Worm (Caenorhabditis elegans) whole organism, L3 larva: ENCODE data around the gene grd-13.
"Not testable (repeated sequence)": the region's sequence is repeated elsewhere in the genome, so short reads cannot be mapped to it uniquely, and the experiment has no call there.

Experiments used
- R02D3.7 ChIP-seq: fragments of 150-350 bp; optimal IDR thresholded peaks from 2 replicates; lab custom pipeline; 2014; ENCODE audit warnings: missing biosample characterization, missing genetic modification characterization
- aly-2 ChIP-seq: fragments of 150-350 bp; optimal IDR thresholded peaks from 2 replicates; lab custom pipeline; 2014; ENCODE audit warnings: missing biosample characterization, missing genetic modification characterization
- ama-1 ChIP-seq: fragments of 150-350 bp; optimal IDR thresholded peaks from 2 replicates; lab custom pipeline; 2018
- ceh-82 ChIP-seq: fragments of 150-350 bp; optimal IDR thresholded peaks from 2 replicates; lab custom pipeline; 2014; ENCODE audit warnings: missing biosample characterization, missing genetic modification characterization
- fos-1 ChIP-seq: fragments of 150-350 bp; optimal IDR thresholded peaks from 2 replicates; lab custom pipeline; 2014; ENCODE audit warnings: missing biosample characterization, missing genetic modification characterization
- jun-1 ChIP-seq: fragments of 150-350 bp; optimal IDR thresholded peaks from 2 replicates; lab custom pipeline; 2014; ENCODE audit warnings: missing biosample characterization, missing genetic modification reagents, missing genetic modification characterization
- nfya-1 ChIP-seq: sonication (generic microtip); optimal IDR thresholded peaks from 2 replicates; lab custom pipeline; 2017; ENCODE audit warnings: missing genetic modification characterization, mild to moderate bottlenecking, missing compliant biosample characterization, antibody characterized with exemption, moderate library complexity; ENCODE audit not compliant: insufficient read depth
- nhr-11 ChIP-seq: fragments of 150-350 bp; optimal IDR thresholded peaks from 2 replicates; lab custom pipeline; 2014; ENCODE audit warnings: missing biosample characterization, missing genetic modification characterization
- nhr-43 ChIP-seq: sonication (generic microtip); optimal IDR thresholded peaks from 2 replicates; lab custom pipeline; 2016; ENCODE audit warnings: mild to moderate bottlenecking, missing genetic modification characterization, missing compliant biosample characterization; ENCODE audit not compliant: poor library complexity, severe bottlenecking
- skn-1 ChIP-seq: fragments of 150-350 bp; optimal IDR thresholded peaks from 2 replicates; lab custom pipeline; 2014; ENCODE audit warnings: missing biosample characterization, missing genetic modification characterization
- unc-39 ChIP-seq: sonication (generic microtip); optimal IDR thresholded peaks from 4 replicates; lab custom pipeline; 2017; ENCODE audit warnings: missing biosample characterization, missing genetic modification characterization

- TF ChIP-seq fos-1 (tag; lab: Kevin White, UChicago); ama-1 (lab: Kevin White, UChicago); ceh-82 (tag; lab: Kevin White, UChicago); nhr-43 (tag; lab: Kevin White, UChicago); aly-2; nfya-1 (tag; lab: Kevin White, UChicago); R02D3.7 (tag; lab: Kevin White, UChicago); skn-1 (tag; lab: Kevin White, UChicago); unc-39 (tag; lab: Kevin White, UChicago); jun-1 (tag; lab: Kevin White, UChicago); nhr-11 (tag; lab: Kevin White, UChicago): not testable (repeated sequence)
Measured at ce11 chrIV:3394066-3394465, 44.0 kb upstream of the grd-13 start, which contains the start of gene C04C3.4.
